Worm (Caenorhabditis elegans) whole organism, L3 larva: ENCODE measurements around the gene srh-199.

Source experiments
- R02D3.7 ChIP-seq: fragments of 150-350 bp; optimal IDR thresholded peaks from 2 replicates; lab custom pipeline; 2014; ENCODE audit warnings: missing biosample characterization, missing genetic modification characterization
- aly-2 ChIP-seq: fragments of 150-350 bp; optimal IDR thresholded peaks from 2 replicates; lab custom pipeline; 2014; ENCODE audit warnings: missing biosample characterization, missing genetic modification characterization
- ama-1 ChIP-seq: fragments of 150-350 bp; optimal IDR thresholded peaks from 2 replicates; lab custom pipeline; 2018
- ceh-16 ChIP-seq: sonication (generic microtip); optimal IDR thresholded peaks from 2 replicates; lab custom pipeline; 2017; ENCODE audit warnings: missing biosample characterization, missing genetic modification characterization
- ceh-9 ChIP-seq: sonication (generic microtip); optimal IDR thresholded peaks from 2 replicates; lab custom pipeline; 2018; ENCODE audit warnings: missing biosample characterization, missing genetic modification characterization
- daf-12 ChIP-seq: fragments of 150-350 bp; optimal IDR thresholded peaks from 2 replicates; lab custom pipeline; 2014; ENCODE audit warnings: missing biosample characterization, missing genetic modification reagents, missing genetic modification characterization
- egl-5 ChIP-seq: fragments of 150-350 bp; optimal IDR thresholded peaks from 2 replicates; lab custom pipeline; 2017; ENCODE audit warnings: missing biosample characterization, missing genetic modification reagents, missing genetic modification characterization, inconsistent platforms
- elt-1 ChIP-seq: fragments of 150-350 bp; optimal IDR thresholded peaks from 2 replicates; lab custom pipeline; 2014; ENCODE audit warnings: missing biosample characterization, missing genetic modification characterization
- elt-2 ChIP-seq: sonication (generic microtip); optimal IDR thresholded peaks from 2 replicates; lab custom pipeline; 2016; ENCODE audit warnings: missing genetic modification reagents, mild to moderate bottlenecking, missing genetic modification characterization, missing compliant biosample characterization
- elt-3 ChIP-seq, 3 experiments: fragments of 150-350 bp in 1 of 3; sonication (generic microtip) in 2 of 3; optimal IDR thresholded peaks; 2 replicates in 2 of 3; 4 replicates in 1 of 3; lab custom pipeline; 2014 to 2017; ENCODE audit warnings: missing biosample characterization in 3 of 3, missing genetic modification characterization in 3 of 3
- eor-1 ChIP-seq, 2 experiments: fragments of 150-350 bp; optimal IDR thresholded peaks; 2 replicates each; lab custom pipeline; 2014 to 2018; ENCODE audit warnings: missing biosample characterization in 2 of 2, missing genetic modification characterization in 2 of 2
- fkh-10 ChIP-seq: sonication (generic microtip); optimal IDR thresholded peaks from 2 replicates; lab custom pipeline; 2017; ENCODE audit warnings: missing biosample characterization, missing genetic modification reagents, missing genetic modification characterization
- fkh-2 ChIP-seq: fragments of 150-350 bp; optimal IDR thresholded peaks from 2 replicates; lab custom pipeline; 2014; ENCODE audit warnings: missing biosample characterization, missing genetic modification reagents, missing genetic modification characterization
- hmg-11 ChIP-seq: sonication (generic microtip); optimal IDR thresholded peaks from 2 replicates; lab custom pipeline; 2016; ENCODE audit warnings: missing genetic modification characterization, missing compliant biosample characterization
- jun-1 ChIP-seq: fragments of 150-350 bp; optimal IDR thresholded peaks from 2 replicates; lab custom pipeline; 2014; ENCODE audit warnings: missing biosample characterization, missing genetic modification reagents, missing genetic modification characterization
- lin-15B ChIP-seq: fragments of 150-350 bp; optimal IDR thresholded peaks from 2 replicates; lab custom pipeline; 2014; ENCODE audit warnings: missing biosample characterization, missing genetic modification characterization
- lin-39 ChIP-seq: fragments of 150-350 bp; optimal IDR thresholded peaks from 2 replicates; lab custom pipeline; 2018; ENCODE audit warnings: missing biosample characterization, missing genetic modification reagents, missing genetic modification characterization
- nhr-11 ChIP-seq: fragments of 150-350 bp; optimal IDR thresholded peaks from 2 replicates; lab custom pipeline; 2014; ENCODE audit warnings: missing biosample characterization, missing genetic modification characterization
- nhr-12 ChIP-seq: fragments of 150-350 bp; optimal IDR thresholded peaks from 2 replicates; lab custom pipeline; 2014; ENCODE audit warnings: missing biosample characterization, missing genetic modification characterization
- nhr-23 ChIP-seq: fragments of 150-350 bp; optimal IDR thresholded peaks from 2 replicates; lab custom pipeline; 2014; ENCODE audit warnings: missing biosample characterization, missing genetic modification reagents, missing genetic modification characterization
- nhr-237 ChIP-seq: fragments of 150-350 bp; optimal IDR thresholded peaks from 2 replicates; lab custom pipeline; 2014; ENCODE audit warnings: missing biosample characterization, missing genetic modification characterization
- nhr-25 ChIP-seq: sonication (generic microtip); optimal IDR thresholded peaks from 2 replicates; lab custom pipeline; 2017; ENCODE audit warnings: missing biosample characterization, missing genetic modification characterization
- nhr-28 ChIP-seq: fragments of 150-350 bp; optimal IDR thresholded peaks from 2 replicates; lab custom pipeline; 2014; ENCODE audit warnings: missing biosample characterization, missing genetic modification characterization
- nhr-76 ChIP-seq: fragments of 150-350 bp; sonication (generic microtip); optimal IDR thresholded peaks from 5 replicates; lab custom pipeline; 2014; ENCODE audit warnings: missing biosample characterization, missing genetic modification characterization
- nhr-77 ChIP-seq: fragments of 150-350 bp; optimal IDR thresholded peaks from 2 replicates; lab custom pipeline; 2014; ENCODE audit warnings: missing biosample characterization, missing genetic modification characterization
- pha-4 ChIP-seq: fragments of 150-350 bp; optimal IDR thresholded peaks from 2 replicates; lab custom pipeline; 2014; ENCODE audit warnings: missing biosample characterization, missing genetic modification reagents, missing genetic modification characterization
- pqm-1 ChIP-seq: fragments of 150-350 bp; optimal IDR thresholded peaks from 2 replicates; lab custom pipeline; 2017; ENCODE audit warnings: missing biosample characterization, missing genetic modification characterization, inconsistent platforms
- sea-2 ChIP-seq: fragments of 150-350 bp; sonication (generic microtip); optimal IDR thresholded peaks from 4 replicates; lab custom pipeline; 2014; ENCODE audit warnings: missing biosample characterization, missing genetic modification reagents, missing genetic modification characterization
- snpc-4 ChIP-seq: fragments of 150-350 bp; optimal IDR thresholded peaks from 2 replicates; lab custom pipeline; 2014; ENCODE audit warnings: missing biosample characterization, missing genetic modification characterization
- tbx-2 ChIP-seq: sonication (generic microtip); optimal IDR thresholded peaks from 2 replicates; lab custom pipeline; 2016; ENCODE audit warnings: mild to moderate bottlenecking, missing genetic modification characterization, missing compliant biosample characterization
- unc-39 ChIP-seq: sonication (generic microtip); optimal IDR thresholded peaks from 4 replicates; lab custom pipeline; 2017; ENCODE audit warnings: missing biosample characterization, missing genetic modification characterization
- zag-1 ChIP-seq: fragments of 150-350 bp; optimal IDR thresholded peaks from 2 replicates; lab custom pipeline; 2014; ENCODE audit warnings: missing biosample characterization, missing genetic modification characterization
- ztf-11 ChIP-seq: fragments of 150-350 bp; optimal IDR thresholded peaks from 2 replicates; lab custom pipeline; 2014; ENCODE audit warnings: missing biosample characterization, missing genetic modification characterization
- ztf-4 ChIP-seq: fragments of 150-350 bp; optimal IDR thresholded peaks from 2 replicates; lab custom pipeline; 2014; ENCODE audit warnings: missing biosample characterization, missing genetic modification characterization

srh-199 gene

ce11 chrV:1716892-1717291, 34.5 kb downstream of the srh-199 start, which contains the start of gene srw-103:
Gene srw-103, plus strand, starts transcription at chrV:1717192.
- TF ChIP-seq ceh-9 (tag; lab: Kevin White, UChicago) (no peak), elt-1 (tag; lab: Kevin White, UChicago) (no peak), R02D3.7 (tag; lab: Kevin White, UChicago) (no peak), elt-2 (tag; lab: Kevin White, UChicago) (no peak), nhr-23 (tag; lab: Kevin White, UChicago) (no peak), snpc-4 (no peak), hmg-11 (no peak), aly-2 (no peak), jun-1 (tag; lab: Kevin White, UChicago) (no peak), ama-1 (lab: Kevin White, UChicago) (no peak), nhr-237 (tag; lab: Kevin White, UChicago) (no peak), tbx-2 (tag; lab: Kevin White, UChicago) (no peak), sea-2 (no peak), nhr-77 (tag; lab: Kevin White, UChicago) (no peak), nhr-11 (tag; lab: Kevin White, UChicago) (no peak), nhr-25 (no peak)

DNA sequence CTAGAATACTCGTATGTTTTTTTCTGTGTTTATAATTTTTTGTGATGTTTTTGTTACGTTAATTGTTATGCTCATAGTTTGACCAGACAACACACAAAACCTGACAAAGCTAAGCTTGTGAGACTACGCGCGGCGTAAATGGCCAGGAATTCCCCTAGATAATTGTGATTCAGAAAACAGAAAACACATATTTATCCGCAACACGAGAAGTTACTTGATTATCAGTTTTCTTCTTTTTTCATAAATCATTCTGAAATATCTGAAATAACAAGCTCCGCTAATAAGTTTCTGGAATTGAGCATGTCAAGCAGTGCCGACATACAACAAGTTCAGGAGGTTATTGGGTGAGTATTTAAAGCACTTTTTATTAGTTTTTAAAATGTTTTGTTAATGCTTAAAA, 40.4 kb downstream of the srh-199 start, which contains the start of gene srw-100:
TSS of gene srw-100 (plus strand) at position 301 of the 400 bp plus-strand sequence.
- no peak for TF ChIP-seq elt-2 (tag; lab: Kevin White, UChicago)
- no peak for TF ChIP-seq aly-2
- no peak for TF ChIP-seq pqm-1 (tag; lab: Kevin White, UChicago)
- no peak for TF ChIP-seq ceh-16 (tag; lab: Kevin White, UChicago)
- no peak for TF ChIP-seq elt-3 (tag; optimal IDR thresholded peaks at IDR 0.05; lab: Kevin White, UChicago)
- TF ChIP-seq fkh-10 (GFP tag; lab: Kevin White, UChicago): no peak
- no peak for TF ChIP-seq nhr-77 (tag; lab: Kevin White, UChicago)
- no peak for TF ChIP-seq ama-1 (lab: Kevin White, UChicago)
- no peak for TF ChIP-seq R02D3.7 (tag; lab: Kevin White, UChicago)
- no peak for TF ChIP-seq zag-1 (tag; lab: Kevin White, UChicago)
- TF ChIP-seq sea-2: no peak
- no peak for TF ChIP-seq daf-12
- TF ChIP-seq unc-39: no peak
- no peak for TF ChIP-seq hmg-11
- no peak for TF ChIP-seq eor-1 (tag; optimal IDR thresholded peaks at IDR 0.05; lab: Kevin White, UChicago)
- no peak for TF ChIP-seq lin-15B (tag; lab: Kevin White, UChicago)
- TF ChIP-seq nhr-28 (tag; lab: Kevin White, UChicago): no peak
- no peak for TF ChIP-seq lin-39 (tag; lab: Kevin White, UChicago)
- no peak for TF ChIP-seq egl-5 (tag; lab: Kevin White, UChicago)
- TF ChIP-seq, all 47 proteins: peak for 0

DNA sequence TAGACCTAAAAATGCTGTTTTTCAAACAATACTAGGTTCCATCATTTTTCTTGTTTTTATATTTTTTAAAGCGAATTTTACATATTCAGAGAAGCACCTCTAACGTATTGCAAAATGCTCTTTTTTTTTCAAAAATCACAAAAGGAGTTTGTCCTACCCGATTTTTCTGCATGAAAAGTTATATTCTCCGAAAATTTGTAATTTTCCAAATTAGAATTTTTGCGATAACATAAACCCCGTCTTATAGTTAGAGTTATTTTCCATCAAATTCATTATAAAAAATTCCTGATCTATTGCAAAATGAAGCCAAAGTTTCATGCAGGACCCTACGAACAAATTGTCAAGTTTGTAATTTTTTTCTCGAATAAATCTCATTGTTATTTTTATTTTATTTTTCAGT, 42.9 kb downstream of the srh-199 start, which contains the start of gene srw-99:
TSS of gene srw-99 (plus strand) at position 301 of the 400 bp plus-strand sequence.
- TF ChIP-seq fkh-10 (GFP tag; lab: Kevin White, UChicago): no peak
- no peak for TF ChIP-seq elt-3 (tag; optimal IDR thresholded peaks at IDR 0.05; lab: Kevin White, UChicago)
- TF ChIP-seq lin-15B (tag; lab: Kevin White, UChicago): no peak
- no peak for TF ChIP-seq ztf-11
- TF ChIP-seq jun-1 (tag; lab: Kevin White, UChicago): no peak
- TF ChIP-seq aly-2: no peak
- no peak for TF ChIP-seq egl-5 (tag; lab: Kevin White, UChicago)

DNA sequence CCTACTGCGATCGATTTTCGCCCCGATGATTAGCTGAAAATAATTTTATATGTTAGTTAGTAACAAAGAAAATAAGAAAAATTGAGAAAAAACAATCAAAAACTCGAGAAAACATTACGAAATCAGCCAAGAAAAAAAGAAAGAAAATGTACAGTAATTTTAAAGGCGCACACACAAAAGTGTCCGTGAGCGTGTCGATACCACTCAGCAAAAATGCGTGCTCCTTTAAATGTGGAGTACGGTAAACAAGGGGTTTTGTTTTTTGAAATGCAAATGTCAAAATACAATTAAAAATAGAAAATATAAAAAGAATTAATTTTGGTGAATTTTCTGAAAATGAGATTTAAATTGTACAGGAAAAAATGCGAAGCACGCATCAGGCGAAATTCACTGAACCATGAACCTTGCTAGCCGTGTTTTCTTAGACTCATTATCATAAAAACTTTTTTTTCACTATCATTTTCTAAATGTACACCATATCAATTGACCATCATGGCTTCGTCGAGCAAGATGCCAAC, 49.7 kb downstream of the srh-199 start, which contains the start of gene srw-90:
TSS of gene srw-90 (plus strand) at position 468 of the 518 bp plus-strand sequence.
- TF ChIP-seq nhr-237 (tag; lab: Kevin White, UChicago) (no peak), lin-39 (tag; lab: Kevin White, UChicago) (no peak), elt-3 (tag; optimal IDR thresholded peaks at IDR 0.05; lab: Kevin White, UChicago) (no peak), fkh-2 (tag; lab: Kevin White, UChicago) (no peak), nhr-12 (tag; lab: Kevin White, UChicago) (no peak), unc-39 (no peak), nhr-28 (tag; lab: Kevin White, UChicago) (no peak), ceh-16 (tag; lab: Kevin White, UChicago) (no peak), fkh-10 (GFP tag; lab: Kevin White, UChicago) (no peak), hmg-11 (no peak), eor-1 (tag; optimal IDR thresholded peaks at IDR 0.05; lab: Kevin White, UChicago) (no peak), lin-15B (tag; lab: Kevin White, UChicago) (no peak), snpc-4 (no peak), pha-4 (tag; lab: Kevin White, UChicago) (no peak), nhr-76 (tag; lab: Kevin White, UChicago) (no peak), ztf-4 (tag; lab: Kevin White, UChicago) (no peak)
- TF ChIP-seq, all 47 proteins: peak for 0
